Fruit fly (Drosophila melanogaster) whole organism, embryonic: Measurements from ENCODE around the gene Trxr1.

Source experiments
- ATbp ChIP-seq: fragments of 200-800 bp; sonication (Bioruptor generic); optimal IDR thresholded peaks from 2 replicates; lab custom pipeline; 2017; ENCODE audit warnings: missing biosample characterization, mild to moderate bottlenecking, missing genetic modification characterization, missing genetic modification reagents
- Abd-B ChIP-seq: fragments of 200-800 bp; sonication (Bioruptor generic); optimal IDR thresholded peaks from 2 replicates; lab custom pipeline; 2018; ENCODE audit warnings: missing biosample characterization, mild to moderate bottlenecking, missing genetic modification characterization, moderate library complexity
- Aef1 ChIP-seq: fragments of 200-800 bp; sonication (Bioruptor generic); IDR thresholded peaks from 3 replicates; pipeline ENCODE4 v1.3.6; 2022; ENCODE audit warnings: missing biosample characterization, missing genetic modification characterization
- Asciz ChIP-seq: fragments of 200-800 bp; sonication (Bioruptor generic); optimal IDR thresholded peaks from 2 replicates; lab custom pipeline; 2017; ENCODE audit warnings: missing biosample characterization, mild to moderate bottlenecking, missing genetic modification characterization, missing genetic modification reagents
- Atf-2 ChIP-seq: fragments of 200-800 bp; sonication (Bioruptor generic); optimal IDR thresholded peaks from 2 replicates; lab custom pipeline; 2016; ENCODE audit warnings: missing biosample characterization, missing genetic modification characterization
- B-H1 ChIP-seq: fragments of 200-800 bp; sonication (Bioruptor generic); IDR thresholded peaks from 3 replicates; pipeline ENCODE4 v1.3.6; 2022; ENCODE audit warnings: missing biosample characterization, missing genetic modification characterization
- Blimp-1 ChIP-seq: fragments of 200-800 bp; sonication (Bioruptor generic); optimal IDR thresholded peaks from 3 replicates; lab custom pipeline; 2018; ENCODE audit warnings: missing biosample characterization, missing genetic modification characterization, mild to moderate bottlenecking, moderate library complexity, missing genetic modification reagents
- CG1024 ChIP-seq: fragments of 200-800 bp; sonication (Bioruptor generic); IDR thresholded peaks from 2 replicates; pipeline ENCODE4 v1.3.6; 2022; ENCODE audit warnings: missing biosample characterization, missing genetic modification characterization
- CG10267 ChIP-seq: fragments of 200-800 bp; sonication (Bioruptor generic); optimal IDR thresholded peaks from 2 replicates; lab custom pipeline; 2018; ENCODE audit warnings: missing biosample characterization, mild to moderate bottlenecking, missing genetic modification characterization, moderate library complexity
- CG10366 ChIP-seq: fragments of 200-800 bp; sonication (Bioruptor generic); IDR thresholded peaks from 2 replicates; pipeline ENCODE4 v1.3.6; 2022; ENCODE audit warnings: missing biosample characterization, missing genetic modification characterization
- CG10979 ChIP-seq: fragments of 200-800 bp; sonication (Bioruptor generic); optimal IDR thresholded peaks from 2 replicates; lab custom pipeline; 2018; ENCODE audit warnings: missing biosample characterization, mild to moderate bottlenecking, missing genetic modification characterization, moderate library complexity
- CG18262 ChIP-seq: fragments of 200-800 bp; optimal IDR thresholded peaks from 3 replicates; lab custom pipeline; 2019; ENCODE audit warnings: missing biosample characterization, mild to moderate bottlenecking, missing genetic modification characterization, moderate library complexity
- CG30403 ChIP-seq: fragments of 200-800 bp; sonication (Bioruptor generic); optimal IDR thresholded peaks from 3 replicates; lab custom pipeline; 2016; ENCODE audit warnings: missing biosample characterization, missing genetic modification characterization
- CG33213 ChIP-seq: fragments of 200-800 bp; sonication (Bioruptor generic); optimal IDR thresholded peaks from 3 replicates; lab custom pipeline; 2016; ENCODE audit warnings: missing biosample characterization, missing genetic modification characterization
- CG7271 ChIP-seq: fragments of 200-800 bp; sonication (Bioruptor generic); optimal IDR thresholded peaks from 2 replicates; lab custom pipeline; 2018; ENCODE audit warnings: missing biosample characterization, mild to moderate bottlenecking, missing genetic modification characterization, moderate library complexity
- CG7357 ChIP-seq: fragments of 200-800 bp; sonication (Bioruptor generic); IDR thresholded peaks from 3 replicates; pipeline ENCODE4 v1.3.6; 2022; ENCODE audit warnings: missing biosample characterization, missing genetic modification characterization
- CG8281 ChIP-seq: fragments of 200-800 bp; sonication (Bioruptor generic); optimal IDR thresholded peaks from 2 replicates; lab custom pipeline; 2018; ENCODE audit warnings: missing biosample characterization, mild to moderate bottlenecking, missing genetic modification characterization, moderate library complexity
- CG8290 ChIP-seq, 3 experiments: fragments of 200-800 bp; sonication (Bioruptor generic); optimal IDR thresholded peaks; 2 replicates each; lab custom pipeline; 2016 to 2019; ENCODE audit warnings: missing biosample characterization in 3 of 3, missing genetic modification characterization in 3 of 3, mild to moderate bottlenecking in 2 of 3, moderate library complexity in 1 of 3
- CG8924 ChIP-seq: fragments of 200-800 bp; optimal IDR thresholded peaks from 3 replicates; lab custom pipeline; 2019; ENCODE audit warnings: missing biosample characterization, mild to moderate bottlenecking, missing genetic modification characterization, moderate library complexity
- CG9437 ChIP-seq: fragments of 200-800 bp; sonication (Bioruptor generic); optimal IDR thresholded peaks from 2 replicates; lab custom pipeline; 2018; ENCODE audit warnings: missing biosample characterization, mild to moderate bottlenecking, missing genetic modification characterization
- Dek ChIP-seq: fragments of 200-800 bp; sonication (Bioruptor generic); optimal IDR thresholded peaks from 3 replicates; lab custom pipeline; 2019; ENCODE audit warnings: missing biosample characterization, mild to moderate bottlenecking, missing genetic modification characterization, moderate library complexity
- E2f1 ChIP-seq: fragments of 200-800 bp; sonication (Bioruptor generic); IDR thresholded peaks from 2 replicates; pipeline ENCODE4 v1.3.6; 2022; ENCODE audit warnings: missing biosample characterization, missing genetic modification characterization
- H2.0 ChIP-seq: fragments of 200-800 bp; sonication (Bioruptor generic); IDR thresholded peaks from 2 replicates; pipeline ENCODE4 v1.3.6; 2022; ENCODE audit warnings: missing biosample characterization, missing genetic modification characterization
- Hand ChIP-seq: fragments of 200-800 bp; sonication (Bioruptor generic); optimal IDR thresholded peaks from 2 replicates; lab custom pipeline; 2017; ENCODE audit warnings: mild to moderate bottlenecking, missing biosample characterization, missing genetic modification reagents, missing genetic modification characterization
- Hr3 ChIP-seq: fragments of 200-800 bp; sonication (Bioruptor generic); optimal IDR thresholded peaks from 3 replicates; lab custom pipeline; 2016; ENCODE audit warnings: missing biosample characterization, missing genetic modification characterization
- Lpt ChIP-seq: fragments of >200 bp; optimal IDR thresholded peaks from 2 replicates; lab custom pipeline; 2018; ENCODE audit warnings: missing biosample characterization, missing genetic modification characterization
- Oli ChIP-seq: fragments of 200-800 bp; sonication (Bioruptor generic); optimal IDR thresholded peaks from 2 replicates; lab custom pipeline; 2018; ENCODE audit warnings: missing biosample characterization, mild to moderate bottlenecking, missing genetic modification characterization, moderate library complexity
- PHDP ChIP-seq: fragments of 200-800 bp; sonication (Bioruptor generic); optimal IDR thresholded peaks from 3 replicates; lab custom pipeline; 2018; ENCODE audit warnings: missing biosample characterization, mild to moderate bottlenecking, missing genetic modification characterization, moderate library complexity
- Pdp1 ChIP-seq, 2 experiments: fragments of 200-800 bp; sonication (Bioruptor generic); optimal IDR thresholded peaks; 3 replicates each; lab custom pipeline; 2016; ENCODE audit warnings: missing biosample characterization in 2 of 2, missing genetic modification characterization in 2 of 2, mild to moderate bottlenecking in 1 of 2, moderate library complexity in 1 of 2
- Ptx1 ChIP-seq: fragments of 200-800 bp; sonication (Bioruptor generic); IDR thresholded peaks from 2 replicates; pipeline ENCODE4 v1.3.6; 2022; ENCODE audit warnings: missing biosample characterization, missing genetic modification characterization
- Ssrp ChIP-seq: fragments of 200-800 bp; sonication (Bioruptor generic); optimal IDR thresholded peaks from 2 replicates; lab custom pipeline; 2018; ENCODE audit warnings: missing biosample characterization, mild to moderate bottlenecking, missing genetic modification characterization, moderate library complexity
- Xrp1 ChIP-seq: fragments of 200-800 bp; sonication (Bioruptor generic); IDR thresholded peaks from 2 replicates; pipeline ENCODE4 v1.3.6; 2022; ENCODE audit warnings: missing biosample characterization, missing genetic modification characterization
- gem ChIP-seq: fragments of 200-800 bp; sonication (Bioruptor generic); optimal IDR thresholded peaks from 2 replicates; lab custom pipeline; 2019; ENCODE audit warnings: missing biosample characterization, mild to moderate bottlenecking, missing genetic modification characterization, moderate library complexity
- grau ChIP-seq: fragments of 200-800 bp; optimal IDR thresholded peaks from 3 replicates; lab custom pipeline; 2019; ENCODE audit warnings: missing biosample characterization, mild to moderate bottlenecking, missing genetic modification characterization, moderate library complexity
- gsb ChIP-seq: fragments of 200-800 bp; sonication (Bioruptor generic); IDR thresholded peaks from 2 replicates; pipeline ENCODE4 v1.3.6; 2022; ENCODE audit warnings: missing biosample characterization, missing genetic modification characterization
- gsb-n ChIP-seq: fragments of 200-800 bp; sonication (Bioruptor generic); optimal IDR thresholded peaks from 3 replicates; lab custom pipeline; 2018; ENCODE audit warnings: missing biosample characterization, mild to moderate bottlenecking, missing genetic modification characterization
- hkb ChIP-seq, 2 experiments: fragments of 200-800 bp in 1 of 2; fragments of >200 bp in 1 of 2; sonication (Bioruptor generic) in 1 of 2; IDR thresholded peaks in 1 of 2; optimal IDR thresholded peaks in 1 of 2; 2 replicates each; pipeline versions ENCODE4 v1.3.6 to Lab custom; 2017 to 2022; ENCODE audit warnings: missing biosample characterization in 1 of 2, missing genetic modification characterization in 1 of 2
- kay ChIP-seq: fragments of 200-800 bp; sonication (Bioruptor generic); optimal IDR thresholded peaks from 2 replicates; lab custom pipeline; 2016; ENCODE audit warnings: missing biosample characterization, missing genetic modification characterization
- lab ChIP-seq: fragments of 200-800 bp; sonication (Bioruptor generic); optimal IDR thresholded peaks from 3 replicates; lab custom pipeline; 2017; ENCODE audit warnings: missing biosample characterization, missing genetic modification characterization, mild to moderate bottlenecking, moderate library complexity, missing genetic modification reagents
- lmd ChIP-seq: fragments of 200-800 bp; sonication (Bioruptor generic); IDR thresholded peaks from 2 replicates; pipeline ENCODE4 v1.3.6; 2022; ENCODE audit warnings: missing biosample characterization, missing genetic modification characterization
- oc ChIP-seq: fragments of 200-800 bp; sonication (Bioruptor generic); optimal IDR thresholded peaks from 2 replicates; lab custom pipeline; 2018; ENCODE audit warnings: missing biosample characterization, mild to moderate bottlenecking, missing genetic modification characterization, moderate library complexity
- salm ChIP-seq: fragments of 200-800 bp; sonication (Bioruptor generic); optimal IDR thresholded peaks from 2 replicates; lab custom pipeline; 2018; ENCODE audit warnings: missing biosample characterization, mild to moderate bottlenecking, missing genetic modification characterization
- slbo ChIP-seq: fragments of 200-800 bp; sonication (Bioruptor generic); IDR thresholded peaks from 2 replicates; pipeline ENCODE4 v1.3.6; 2022; ENCODE audit warnings: missing biosample characterization, missing genetic modification characterization
- so ChIP-seq: fragments of 200-800 bp; sonication (Bioruptor generic); IDR thresholded peaks from 3 replicates; pipeline ENCODE4 v1.3.6; 2022; ENCODE audit warnings: missing biosample characterization, missing genetic modification characterization
- sqz ChIP-seq: fragments of 200-800 bp; sonication (Bioruptor generic); optimal IDR thresholded peaks from 3 replicates; lab custom pipeline; 2018; ENCODE audit warnings: missing biosample characterization, mild to moderate bottlenecking, missing genetic modification characterization
- tgo ChIP-seq: fragments of 200-800 bp; sonication (Bioruptor generic); IDR thresholded peaks from 3 replicates; pipeline ENCODE4 v1.3.6; 2022; ENCODE audit warnings: missing biosample characterization, missing genetic modification characterization
- unpg ChIP-seq: fragments of 200-800 bp; sonication (Bioruptor generic); optimal IDR thresholded peaks from 3 replicates; lab custom pipeline; 2018; ENCODE audit warnings: missing biosample characterization, mild to moderate bottlenecking, missing genetic modification characterization, moderate library complexity
- wor ChIP-seq: fragments of 200-800 bp; sonication (Bioruptor generic); IDR thresholded peaks from 2 replicates; pipeline ENCODE4 v1.3.6; 2022; ENCODE audit warnings: missing biosample characterization, missing genetic modification characterization

Trxr1 gene

DNA sequence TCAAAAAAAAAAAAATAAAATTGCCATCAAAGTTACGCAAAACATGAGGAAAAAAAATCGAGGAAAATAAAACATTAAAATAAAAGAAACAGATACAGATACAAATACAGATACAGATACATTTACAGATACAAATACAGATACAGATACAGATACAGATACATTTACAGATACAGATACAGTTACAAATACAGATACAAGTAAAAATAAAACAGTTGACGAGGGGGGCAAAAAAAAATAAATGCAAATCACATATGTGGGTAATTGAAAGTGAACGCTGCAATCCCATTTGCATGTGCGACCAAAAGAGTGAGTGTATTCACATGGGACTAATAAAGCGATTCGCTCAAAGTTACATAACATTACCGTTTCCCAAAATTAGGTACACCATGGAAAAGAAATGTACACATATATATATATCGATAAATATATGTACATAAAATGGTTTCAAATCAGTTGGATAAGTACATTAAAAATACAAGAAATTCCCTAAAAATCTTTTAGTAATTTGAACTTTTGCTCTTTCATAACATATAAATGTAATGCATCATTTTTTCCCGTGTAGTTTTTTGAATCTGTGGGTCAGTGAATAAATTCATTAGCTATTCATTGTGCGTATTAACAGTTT, 36.6 kb upstream of the Trxr1 start:
- peak; percentile 25 for TF ChIP-seq CG30403 (GFP tag; lab: Kevin White, UChicago)
- peak; percentile 35 for TF ChIP-seq salm (tag; lab: Kevin White, UChicago)
- TF ChIP-seq B-H1 = peak; percentile 35; the same call in 1 of the 3 replicates
- peak; percentile 57 for TF ChIP-seq unpg (GFP tag; lab: Kevin White, UChicago)
- TF ChIP-seq Xrp1 (GFP tag; lab: Robert Waterston, UW) = peak; percentile 52; the same call in 1 of the 2 replicates
- TF ChIP-seq wor (GFP tag; lab: Robert Waterston, UW) = peak; percentile 40; the same call in 1 of the 2 replicates
- peak; percentile 59 for TF ChIP-seq Blimp-1 (GFP tag; lab: Kevin White, UChicago)
- peak in 1 of 2 experiments; percentile 71 for TF ChIP-seq Pdp1 (GFP tag; optimal IDR thresholded peaks at IDR 0.05; lab: Kevin White, UChicago)
- no peak for TF ChIP-seq CG7271
- TF ChIP-seq Atf-2 (GFP tag; lab: Kevin White, UChicago) = no peak
- peak; percentile 43; the same call in 1 of the 2 replicates for TF ChIP-seq lmd
- TF ChIP-seq CG8281 (tag; lab: Kevin White, UChicago) = peak; percentile 20
- peak; percentile 36 for TF ChIP-seq CG10366 (GFP tag; lab: Robert Waterston, UW)
- peak; percentile 14 for TF ChIP-seq kay (GFP tag; lab: Kevin White, UChicago)
- peak; percentile 39 for TF ChIP-seq slbo (GFP tag; lab: Robert Waterston, UW)
- TF ChIP-seq Hr3 (GFP tag; lab: Kevin White, UChicago) = peak; percentile 31
- peak; percentile 73 for TF ChIP-seq gem (tag; lab: Kevin White, UChicago)
- peak; percentile 59 for TF ChIP-seq PHDP
- TF ChIP-seq Ssrp = peak; percentile 39
- no peak for TF ChIP-seq gsb
- peak; percentile 59 for TF ChIP-seq Ptx1 (GFP tag; lab: Robert Waterston, UW)
- TF ChIP-seq Aef1 (GFP tag; lab: Robert Waterston, UW) = 0 out of 3 replicates have a peak, but pooled peaks have one; percentile 16
- TF ChIP-seq CG9437 (GFP tag; lab: Kevin White, UChicago) = peak; percentile 5
- TF ChIP-seq Hand (GFP tag; lab: Kevin White, UChicago) = no peak
- TF ChIP-seq CG10267 (tag; lab: Kevin White, UChicago) = peak; percentile 4
- peak; percentile 39 for TF ChIP-seq oc (tag; lab: Kevin White, UChicago)
- TF ChIP-seq Abd-B (GFP tag; lab: Kevin White, UChicago) = no peak
- peak; percentile 5 for TF ChIP-seq gsb-n (tag; lab: Kevin White, UChicago)
- peak; percentile 60 for TF ChIP-seq tgo (GFP tag; lab: Robert Waterston, UW)
- TF ChIP-seq CG1024 = no peak
- TF ChIP-seq Lpt (GFP tag; lab: Kevin White, UChicago) = no peak
- no peak for TF ChIP-seq Dek (tag; lab: Kevin White, UChicago)
- peak; percentile 22 for TF ChIP-seq CG10979 (tag; lab: Kevin White, UChicago)
- peak; percentile 6 for TF ChIP-seq ATbp (GFP tag; lab: Kevin White, UChicago)
- 0 out of 3 replicates have a peak, but pooled peaks have one; percentile 25 for TF ChIP-seq CG7357 (GFP tag; lab: Robert Waterston, UW)
- peak; percentile 43; the same call in 1 of the 2 replicates for TF ChIP-seq E2f1
- peak; percentile 36 for TF ChIP-seq Asciz (GFP tag; lab: Kevin White, UChicago)
- peak; percentile 47; the same call in 1 of the 2 replicates for TF ChIP-seq H2.0 (GFP tag; lab: Robert Waterston, UW)
- 0 out of 3 replicates have a peak, but pooled peaks have one; percentile 52 for TF ChIP-seq so (GFP tag; lab: Robert Waterston, UW)
- peak; percentile 11 for TF ChIP-seq sqz
- TF ChIP-seq Oli (tag; lab: Kevin White, UChicago) = peak; percentile 57
- TF ChIP-seq lab (GFP tag; lab: Kevin White, UChicago) = peak; percentile 32
- no peak for TF ChIP-seq hkb (optimal IDR thresholded peaks at IDR 0.05; lab: Kevin White, UChicago)
- peak; percentile 67 for TF ChIP-seq hkb (GFP tag; IDR thresholded peaks at IDR 0.05; lab: Robert Waterston, UW)
- peak; percentile 52 for TF ChIP-seq CG18262 (tag; lab: Kevin White, UChicago)
- peak; percentile 29 for TF ChIP-seq CG8924 (tag; lab: Kevin White, UChicago)
- TF ChIP-seq CG33213 (GFP tag; lab: Kevin White, UChicago) = no peak
- no peak for TF ChIP-seq CG8290 (GFP tag; optimal IDR thresholded peaks at IDR 0.05; lab: Kevin White, UChicago)
- TF ChIP-seq CG8290 (tag; optimal IDR thresholded peaks at IDR 0.05; lab: Kevin White, UChicago) = no peak
- peak; percentile 42 for TF ChIP-seq grau
